Worm (Caenorhabditis elegans): ENCODE results near the gene srw-142.

DNA sequence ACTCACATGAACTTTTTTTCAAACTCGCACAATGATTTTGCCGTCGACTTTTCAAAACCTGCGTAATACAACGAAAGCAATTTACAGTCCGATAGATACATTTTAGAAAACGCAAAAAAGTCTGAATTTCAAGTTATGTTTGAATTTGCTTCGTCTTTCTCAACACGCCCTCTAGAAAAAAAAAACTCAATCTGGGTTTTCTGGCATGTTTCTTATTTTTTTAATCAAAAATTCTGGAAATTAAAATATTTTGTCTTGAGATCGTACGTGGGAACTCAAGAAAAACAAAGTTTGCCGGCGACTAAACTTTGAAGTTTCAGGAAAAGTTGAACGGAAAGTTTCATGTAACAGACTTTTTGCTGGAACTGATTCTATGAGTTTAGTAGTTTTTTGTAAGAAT is 35.7 kb upstream of the srw-142 start, which contains the start of gene srw-115:
- TF ChIP-seq klf-2 (GFP tag; conservative IDR thresholded peaks at IDR 0.05) (no peak), ztf-29 (GFP tag; IDR thresholded peaks at IDR 0.05) (no peak), ref-1 (GFP tag; conservative IDR thresholded peaks at IDR 0.05) (no peak), med-1 (GFP tag; optimal IDR thresholded peaks at IDR 0.05; ENCODE audit: insufficient read depth) (no peak)
